Worm (Caenorhabditis elegans) whole organism, L3 larva: ENCODE measurements around the gene fkh-3.

Source experiments
- R02D3.7 ChIP-seq: fragments of 150-350 bp; optimal IDR thresholded peaks from 2 replicates; lab custom pipeline; 2014; ENCODE audit warnings: missing biosample characterization, missing genetic modification characterization
- ZK546.5 ChIP-seq: sonication (generic microtip); optimal IDR thresholded peaks from 2 replicates; lab custom pipeline; 2017; ENCODE audit warnings: missing biosample characterization, missing genetic modification characterization
- aly-2 ChIP-seq: fragments of 150-350 bp; optimal IDR thresholded peaks from 2 replicates; lab custom pipeline; 2014; ENCODE audit warnings: missing biosample characterization, missing genetic modification characterization
- ama-1 ChIP-seq: fragments of 150-350 bp; optimal IDR thresholded peaks from 2 replicates; lab custom pipeline; 2018
- ceh-28 ChIP-seq: fragments of 150-350 bp; optimal IDR thresholded peaks from 2 replicates; lab custom pipeline; 2014; ENCODE audit warnings: missing biosample characterization, missing genetic modification reagents, missing genetic modification characterization
- ceh-82 ChIP-seq: fragments of 150-350 bp; optimal IDR thresholded peaks from 2 replicates; lab custom pipeline; 2014; ENCODE audit warnings: missing biosample characterization, missing genetic modification characterization
- ceh-9 ChIP-seq: sonication (generic microtip); optimal IDR thresholded peaks from 2 replicates; lab custom pipeline; 2018; ENCODE audit warnings: missing biosample characterization, missing genetic modification characterization
- egl-27 ChIP-seq: sonication (generic microtip); optimal IDR thresholded peaks from 4 replicates; lab custom pipeline; 2017; ENCODE audit warnings: missing biosample characterization, missing genetic modification reagents, missing genetic modification characterization
- egl-5 ChIP-seq: fragments of 150-350 bp; optimal IDR thresholded peaks from 2 replicates; lab custom pipeline; 2017; ENCODE audit warnings: missing biosample characterization, missing genetic modification reagents, missing genetic modification characterization, inconsistent platforms
- elt-2 ChIP-seq: sonication (generic microtip); optimal IDR thresholded peaks from 2 replicates; lab custom pipeline; 2016; ENCODE audit warnings: missing genetic modification reagents, mild to moderate bottlenecking, missing genetic modification characterization, missing compliant biosample characterization
- elt-3 ChIP-seq, 3 experiments: fragments of 150-350 bp in 1 of 3; sonication (generic microtip) in 2 of 3; optimal IDR thresholded peaks; 2 replicates in 2 of 3; 4 replicates in 1 of 3; lab custom pipeline; 2014 to 2017; ENCODE audit warnings: missing biosample characterization in 3 of 3, missing genetic modification characterization in 3 of 3
- eor-1 ChIP-seq, 2 experiments: fragments of 150-350 bp; optimal IDR thresholded peaks; 2 replicates each; lab custom pipeline; 2014 to 2018; ENCODE audit warnings: missing biosample characterization in 2 of 2, missing genetic modification characterization in 2 of 2
- fkh-2 ChIP-seq: fragments of 150-350 bp; optimal IDR thresholded peaks from 2 replicates; lab custom pipeline; 2014; ENCODE audit warnings: missing biosample characterization, missing genetic modification reagents, missing genetic modification characterization
- hmg-11 ChIP-seq: sonication (generic microtip); optimal IDR thresholded peaks from 2 replicates; lab custom pipeline; 2016; ENCODE audit warnings: missing genetic modification characterization, missing compliant biosample characterization
- lin-15B ChIP-seq: fragments of 150-350 bp; optimal IDR thresholded peaks from 2 replicates; lab custom pipeline; 2014; ENCODE audit warnings: missing biosample characterization, missing genetic modification characterization
- lin-39 ChIP-seq: fragments of 150-350 bp; optimal IDR thresholded peaks from 2 replicates; lab custom pipeline; 2018; ENCODE audit warnings: missing biosample characterization, missing genetic modification reagents, missing genetic modification characterization
- lsy-12 ChIP-seq: sonication (generic microtip); optimal IDR thresholded peaks from 2 replicates; lab custom pipeline; 2016; ENCODE audit warnings: mild to moderate bottlenecking, missing genetic modification characterization, missing compliant biosample characterization
- mdl-1 ChIP-seq: fragments of 150-350 bp; optimal IDR thresholded peaks from 2 replicates; lab custom pipeline; 2014; ENCODE audit warnings: missing biosample characterization, missing genetic modification characterization
- mml-1 ChIP-seq: fragments of 150-350 bp; sonication (generic microtip); optimal IDR thresholded peaks from 3 replicates; lab custom pipeline; 2014; ENCODE audit warnings: missing biosample characterization, missing genetic modification characterization
- nfya-1 ChIP-seq: sonication (generic microtip); optimal IDR thresholded peaks from 2 replicates; lab custom pipeline; 2017; ENCODE audit warnings: missing genetic modification characterization, mild to moderate bottlenecking, missing compliant biosample characterization, antibody characterized with exemption, moderate library complexity; ENCODE audit not compliant: insufficient read depth
- nhr-23 ChIP-seq: fragments of 150-350 bp; optimal IDR thresholded peaks from 2 replicates; lab custom pipeline; 2014; ENCODE audit warnings: missing biosample characterization, missing genetic modification reagents, missing genetic modification characterization
- nhr-237 ChIP-seq: fragments of 150-350 bp; optimal IDR thresholded peaks from 2 replicates; lab custom pipeline; 2014; ENCODE audit warnings: missing biosample characterization, missing genetic modification characterization
- nhr-25 ChIP-seq: sonication (generic microtip); optimal IDR thresholded peaks from 2 replicates; lab custom pipeline; 2017; ENCODE audit warnings: missing biosample characterization, missing genetic modification characterization
- nhr-28 ChIP-seq: fragments of 150-350 bp; optimal IDR thresholded peaks from 2 replicates; lab custom pipeline; 2014; ENCODE audit warnings: missing biosample characterization, missing genetic modification characterization
- nhr-43 ChIP-seq: sonication (generic microtip); optimal IDR thresholded peaks from 2 replicates; lab custom pipeline; 2016; ENCODE audit warnings: mild to moderate bottlenecking, missing genetic modification characterization, missing compliant biosample characterization; ENCODE audit not compliant: poor library complexity, severe bottlenecking
- nhr-76 ChIP-seq: fragments of 150-350 bp; sonication (generic microtip); optimal IDR thresholded peaks from 5 replicates; lab custom pipeline; 2014; ENCODE audit warnings: missing biosample characterization, missing genetic modification characterization
- nhr-77 ChIP-seq: fragments of 150-350 bp; optimal IDR thresholded peaks from 2 replicates; lab custom pipeline; 2014; ENCODE audit warnings: missing biosample characterization, missing genetic modification characterization
- pha-4 ChIP-seq: fragments of 150-350 bp; optimal IDR thresholded peaks from 2 replicates; lab custom pipeline; 2014; ENCODE audit warnings: missing biosample characterization, missing genetic modification reagents, missing genetic modification characterization
- pqm-1 ChIP-seq: fragments of 150-350 bp; optimal IDR thresholded peaks from 2 replicates; lab custom pipeline; 2017; ENCODE audit warnings: missing biosample characterization, missing genetic modification characterization, inconsistent platforms
- sea-2 ChIP-seq: fragments of 150-350 bp; sonication (generic microtip); optimal IDR thresholded peaks from 4 replicates; lab custom pipeline; 2014; ENCODE audit warnings: missing biosample characterization, missing genetic modification reagents, missing genetic modification characterization
- skn-1 ChIP-seq: fragments of 150-350 bp; optimal IDR thresholded peaks from 2 replicates; lab custom pipeline; 2014; ENCODE audit warnings: missing biosample characterization, missing genetic modification characterization
- snpc-4 ChIP-seq: fragments of 150-350 bp; optimal IDR thresholded peaks from 2 replicates; lab custom pipeline; 2014; ENCODE audit warnings: missing biosample characterization, missing genetic modification characterization
- tbx-2 ChIP-seq: sonication (generic microtip); optimal IDR thresholded peaks from 2 replicates; lab custom pipeline; 2016; ENCODE audit warnings: mild to moderate bottlenecking, missing genetic modification characterization, missing compliant biosample characterization
- unc-39 ChIP-seq: sonication (generic microtip); optimal IDR thresholded peaks from 4 replicates; lab custom pipeline; 2017; ENCODE audit warnings: missing biosample characterization, missing genetic modification characterization
- zag-1 ChIP-seq: fragments of 150-350 bp; optimal IDR thresholded peaks from 2 replicates; lab custom pipeline; 2014; ENCODE audit warnings: missing biosample characterization, missing genetic modification characterization
- ztf-4 ChIP-seq: fragments of 150-350 bp; optimal IDR thresholded peaks from 2 replicates; lab custom pipeline; 2014; ENCODE audit warnings: missing biosample characterization, missing genetic modification characterization

The fkh-3 gene

ce11 chrX:13456442-13456841 lies 33.2 kb upstream of the fkh-3 start, which contains the start of gene flr-1:
flr-1 (minus strand) TSS chrX:13456542.
- no peak for TF ChIP-seq hmg-11 (tag; lab: Kevin White, UChicago)
- TF ChIP-seq lin-39 (tag; lab: Kevin White, UChicago): no peak
- TF ChIP-seq elt-2: no peak
- no peak for TF ChIP-seq ceh-28 (tag; lab: Kevin White, UChicago)
- no peak for TF ChIP-seq nhr-23 (tag; lab: Kevin White, UChicago)
- TF ChIP-seq ama-1 (lab: Kevin White, UChicago): no peak
- TF ChIP-seq mdl-1 (tag; lab: Kevin White, UChicago): no peak
- no peak for TF ChIP-seq aly-2 (tag; lab: Kevin White, UChicago)
- no peak for TF ChIP-seq tbx-2 (tag; lab: Kevin White, UChicago)
- no peak for TF ChIP-seq unc-39 (tag; lab: Kevin White, UChicago)
- TF ChIP-seq snpc-4 (tag; lab: Kevin White, UChicago): no peak

ce11 chrX:13451578-13451977 lies 28.3 kb upstream of the fkh-3 start, which contains the start of gene F02D10.6:
F02D10.6 (minus strand) TSS chrX:13451678.
- TF ChIP-seq nhr-76: no peak
- TF ChIP-seq pqm-1: no peak
- TF ChIP-seq aly-2 (tag; lab: Kevin White, UChicago): no peak
- TF ChIP-seq ztf-4 (tag; lab: Kevin White, UChicago): no peak
- TF ChIP-seq elt-3 (tag; optimal IDR thresholded peaks at IDR 0.05; lab: Kevin White, UChicago): no peak
- TF ChIP-seq zag-1: no peak
- no peak for TF ChIP-seq tbx-2 (tag; lab: Kevin White, UChicago)
- TF ChIP-seq sea-2 (GFP tag; lab: Kevin White, UChicago): no peak
- TF ChIP-seq eor-1 (tag; optimal IDR thresholded peaks at IDR 0.05; lab: Kevin White, UChicago): no peak
- TF ChIP-seq nhr-237 (tag; lab: Kevin White, UChicago): no peak
- no peak for TF ChIP-seq nhr-77

ce11 chrX:13448665-13449099 lies 25.4 kb upstream of the fkh-3 start:
- TF ChIP-seq nhr-43 (tag; lab: Kevin White, UChicago): peak; percentile 25
- peak; percentile 11 for TF ChIP-seq lin-39 (tag; lab: Kevin White, UChicago)
- peak; percentile 39 for TF ChIP-seq egl-5 (tag; lab: Kevin White, UChicago)
- TF ChIP-seq ceh-82 (tag; lab: Kevin White, UChicago): peak; percentile 18
- TF ChIP-seq nhr-23 (tag; lab: Kevin White, UChicago): peak; percentile 52
- peak; percentile 17 for TF ChIP-seq pha-4 (tag; lab: Kevin White, UChicago)
- TF ChIP-seq nhr-25 (tag; lab: Kevin White, UChicago): peak; percentile 11
- TF ChIP-seq nfya-1 (tag; lab: Kevin White, UChicago): peak; percentile 67
- peak; percentile 2 for TF ChIP-seq lin-15B (tag; lab: Kevin White, UChicago)
- peak; percentile 88 for TF ChIP-seq hmg-11 (tag; lab: Kevin White, UChicago)
- peak; percentile 68 for TF ChIP-seq tbx-2 (tag; lab: Kevin White, UChicago)
- peak; percentile 62 for TF ChIP-seq elt-2
- peak; percentile 71 for TF ChIP-seq skn-1 (tag; lab: Kevin White, UChicago)
- peak; percentile 84 for TF ChIP-seq lsy-12

ce11 chrX:13446418-13446817 lies 23.2 kb upstream of the fkh-3 start, which contains the start of gene set-8:
set-8 (plus strand) TSS chrX:13446718.
- TF ChIP-seq ceh-82 (tag; lab: Kevin White, UChicago) (no peak), mdl-1 (tag; lab: Kevin White, UChicago) (no peak), hmg-11 (tag; lab: Kevin White, UChicago) (no peak), ZK546.5 (tag; lab: Kevin White, UChicago) (no peak), mml-1 (tag; lab: Kevin White, UChicago) (no peak), ceh-9 (tag; lab: Kevin White, UChicago) (no peak), fkh-2 (tag; lab: Kevin White, UChicago) (no peak), egl-27 (tag; lab: Kevin White, UChicago) (no peak), nhr-76 (no peak), R02D3.7 (tag; lab: Kevin White, UChicago) (no peak), lin-15B (tag; lab: Kevin White, UChicago) (no peak), nhr-43 (tag; lab: Kevin White, UChicago) (no peak), nhr-28 (tag; lab: Kevin White, UChicago) (no peak)
